Fruit fly (Drosophila melanogaster): Measurements from ENCODE around the gene CG12155.

CG12155 gene

dm6 chrX:7696711-7697654 lies 31.6 kb upstream of the CG12155 start (continued):
- TF ChIP-seq CG12155 (GFP tag; optimal IDR thresholded peaks at IDR 0.05) (peak; percentile 89), CG4707 (GFP tag; optimal IDR thresholded peaks at IDR 0.05) (no peak), CG11093 (GFP tag; IDR thresholded peaks at IDR 0.05) (peak; percentile 74; the same call in 2 of the 3 replicates), Hr78 (GFP tag; optimal IDR thresholded peaks at IDR 0.05) (peak in 1 of 2 experiments; percentile 59), ind (GFP tag; optimal IDR thresholded peaks at IDR 0.05) (peak; percentile 94), CG34376 (GFP tag; optimal IDR thresholded peaks at IDR 0.05) (peak; percentile 97), Neu2 (GFP tag; optimal IDR thresholded peaks at IDR 0.05; ENCODE audit: borderline replicate concordance) (no peak), CG15479 (GFP tag; optimal IDR thresholded peaks at IDR 0.05) (no peak), CG2875 (GFP tag; optimal IDR thresholded peaks at IDR 0.05) (peak; percentile 70), dimm (GFP tag; IDR thresholded peaks at IDR 0.05) (peak; percentile 55; the same call in 1 of the 2 replicates), Vsx1 (GFP tag; optimal IDR thresholded peaks at IDR 0.05) (peak; percentile 86), CG15073 (GFP tag; optimal IDR thresholded peaks at IDR 0.05) (peak; percentile 24), CG6254 (GFP tag; optimal IDR thresholded peaks at IDR 0.05) (peak; percentile 29), MESR4 (GFP tag; optimal IDR thresholded peaks at IDR 0.05) (peak; percentile 23), CG1024 (GFP tag; IDR thresholded peaks at IDR 0.05) (peak; percentile 61), CG10543 (GFP tag; optimal IDR thresholded peaks at IDR 0.05) (peak; percentile 99), luna (GFP tag; optimal IDR thresholded peaks at IDR 0.05) (peak; percentile 81), inv (GFP tag; IDR thresholded peaks at IDR 0.05; ENCODE audit: partially characterized antibody) (no peak), CG4424 (GFP tag; optimal IDR thresholded peaks at IDR 0.05) (peak; percentile 82)

DNA sequence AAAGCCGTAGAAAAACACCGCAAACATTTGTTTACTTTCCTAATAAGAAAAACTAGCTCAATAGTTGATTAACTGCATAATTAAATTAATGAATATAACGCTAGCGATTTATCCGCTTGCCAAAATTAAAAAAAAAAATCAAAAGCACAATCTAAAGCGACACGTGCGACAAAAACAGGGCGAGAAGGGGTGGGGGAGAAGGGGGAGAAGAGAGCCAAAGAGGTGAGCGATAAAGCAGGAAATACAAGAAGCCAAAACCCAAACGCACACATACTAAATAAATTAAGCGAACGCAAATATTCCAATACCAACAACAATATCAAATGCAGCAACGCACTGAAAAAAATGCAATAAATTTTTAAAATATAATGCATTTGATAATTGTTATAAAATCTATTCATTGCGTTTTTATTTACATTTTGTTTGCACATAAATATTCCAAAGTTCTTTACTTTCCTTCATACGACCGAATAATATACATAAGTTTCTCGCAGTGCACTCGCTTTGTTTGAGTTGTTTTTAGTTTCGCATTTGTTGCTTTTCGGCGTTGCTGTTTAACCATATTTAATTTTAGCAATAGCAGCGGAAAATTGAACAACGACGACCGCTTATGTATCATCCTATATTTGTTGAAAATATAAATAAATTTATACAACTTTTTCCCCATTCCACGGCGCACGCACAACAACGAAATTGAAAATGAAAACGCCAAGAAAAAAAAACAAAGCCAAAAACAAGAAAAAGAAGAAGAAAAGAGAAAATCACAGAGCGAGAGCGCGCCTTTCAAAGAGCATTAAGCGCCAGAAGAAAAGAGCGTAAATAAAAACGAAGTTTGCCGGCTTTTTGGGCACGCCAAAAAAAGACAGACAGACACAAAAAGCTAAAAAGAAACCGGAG lies 30.3 kb upstream of the CG12155 start:
- TF ChIP-seq C15 (GFP tag; IDR thresholded peaks at IDR 0.05) (peak; percentile 88), E2f1 (GFP tag; IDR thresholded peaks at IDR 0.05) (peak; percentile 96), NfI (GFP tag; optimal IDR thresholded peaks at IDR 0.05) (peak; percentile 96), CG12659 (GFP tag; optimal IDR thresholded peaks at IDR 0.05) (peak; percentile 98), Camta (GFP tag; optimal IDR thresholded peaks at IDR 0.05) (peak; percentile 87), fd64A (GFP tag; optimal IDR thresholded peaks at IDR 0.05) (peak; percentile 74), CG3281 (GFP tag; optimal IDR thresholded peaks at IDR 0.05) (peak; percentile 97), otp (GFP tag; IDR thresholded peaks at IDR 0.05) (peak; percentile 94), CG1832 (GFP tag; optimal IDR thresholded peaks at IDR 0.05) (no peak), seq (GFP tag; IDR thresholded peaks at IDR 0.05) (peak; percentile 96), zf30C (GFP tag; optimal IDR thresholded peaks at IDR 0.05) (peak; percentile 74), ewg (GFP tag; optimal IDR thresholded peaks at IDR 0.05) (peak; percentile 91), CG11085 (GFP tag; IDR thresholded peaks at IDR 0.05) (peak; percentile 93), slou (GFP tag; optimal IDR thresholded peaks at IDR 0.05) (peak; percentile 90), CG6654 (GFP tag; optimal IDR thresholded peaks at IDR 0.05) (peak; percentile 81), CG31441 (GFP tag; IDR thresholded peaks at IDR 0.05) (peak; percentile 98), Eip74EF (GFP tag; optimal IDR thresholded peaks at IDR 0.05) (peak in 1 of 2 experiments; percentile 97), schlank (tag; optimal IDR thresholded peaks at IDR 0.05) (peak; percentile 87), Ets65A (GFP tag) (peak; percentile 98), nerfin-2 (GFP tag; IDR thresholded peaks at IDR 0.05; ENCODE audit: partially characterized antibody) (no peak), pho (GFP tag; optimal IDR thresholded peaks at IDR 0.05) (peak; percentile 92), CG2678 (tag; optimal IDR thresholded peaks at IDR 0.05) (peak; percentile 98), jumu (GFP tag; optimal IDR thresholded peaks at IDR 0.05) (peak; percentile 81), tio (GFP tag; optimal IDR thresholded peaks at IDR 0.05) (peak; percentile 91), bowl (GFP tag; IDR thresholded peaks at IDR 0.05) (peak; percentile 88), hkb (optimal IDR thresholded peaks at IDR 0.05) (no peak), hkb (GFP tag; IDR thresholded peaks at IDR 0.05) (peak; percentile 97)

All from whole organism, embryonic.